Worm (Caenorhabditis elegans) whole organism, L1 larva: Measurements from ENCODE around the gene F58E6.6.

Experiments used
- nhr-20 ChIP-seq: sonication (generic microtip); optimal IDR thresholded peaks from 2 replicates; lab custom pipeline; 2016; ENCODE audit warnings: mild to moderate bottlenecking, missing genetic modification characterization, missing compliant biosample characterization
- nhr-84 ChIP-seq: sonication (generic microtip); optimal IDR thresholded peaks from 2 replicates; lab custom pipeline; 2017; ENCODE audit warnings: missing biosample characterization, missing genetic modification characterization
- sptf-1 ChIP-seq: fragments of 150-350 bp; optimal IDR thresholded peaks from 2 replicates; lab custom pipeline; 2014; ENCODE audit warnings: missing biosample characterization, missing genetic modification characterization

ce11 chrV:9782969-9783368, 30.2 kb upstream of the F58E6.6 start, which contains the start of gene F46B6.5:
- TF ChIP-seq nhr-20, result no peak
- TF ChIP-seq nhr-84, result no peak
- TF ChIP-seq sptf-1 (tag; lab: Kevin White, UChicago), result no peak
